Worm (Caenorhabditis elegans) whole organism, L4/young adult: ENCODE measurements around the gene lis-1.

Experiments
- dao-5 ChIP-seq: sonication (generic microtip); optimal IDR thresholded peaks from 2 replicates; lab custom pipeline; 2016; ENCODE audit warnings: missing genotype, missing genetic modification characterization, moderate library complexity, missing compliant biosample characterization
- him-1 ChIP-seq: sonication (generic microtip); optimal IDR thresholded peaks from 2 replicates; lab custom pipeline; 2016; ENCODE audit warnings: missing genotype, missing genetic modification reagents, missing genetic modification characterization, missing compliant biosample characterization

DNA sequence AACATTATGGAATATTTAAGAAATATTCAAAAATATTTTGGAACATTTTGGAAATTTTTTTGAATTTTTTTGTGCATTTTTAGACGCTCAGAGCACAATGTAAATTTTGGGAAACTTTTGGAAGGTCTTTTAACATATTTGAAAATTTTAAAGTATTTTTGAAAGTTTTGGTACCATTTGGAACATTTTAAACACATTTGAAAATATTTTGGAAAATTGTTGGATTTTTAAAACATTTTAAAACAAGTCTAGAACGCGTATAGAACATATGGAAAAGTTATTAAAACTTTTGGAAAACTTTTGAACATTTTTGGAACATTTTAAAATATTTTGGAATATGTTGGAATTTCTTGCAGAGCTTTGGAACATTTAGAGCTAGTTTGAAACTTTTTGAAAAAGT is 42.8 kb downstream of the lis-1 start, which contains the start of gene sdz-20:
- no peak for TF ChIP-seq him-1 (tag; lab: Kevin White, UChicago)
- no peak for TF ChIP-seq dao-5 (tag; lab: Kevin White, UChicago)
